Fruit fly (Drosophila melanogaster) whole organism, embryonic: ENCODE results near the gene Chpf.

Source experiments
- Asciz ChIP-seq: fragments of 200-800 bp; sonication (Bioruptor generic); optimal IDR thresholded peaks from 2 replicates; lab custom pipeline; 2017; ENCODE audit warnings: missing biosample characterization, mild to moderate bottlenecking, missing genetic modification characterization, missing genetic modification reagents
- Atf6 ChIP-seq: fragments of 200-800 bp; sonication (Bioruptor generic); IDR thresholded peaks from 2 replicates; pipeline ENCODE4 v1.3.6; 2022; ENCODE audit warnings: missing biosample characterization, missing genetic modification characterization
- B-H1 ChIP-seq: fragments of 200-800 bp; sonication (Bioruptor generic); IDR thresholded peaks from 3 replicates; pipeline ENCODE4 v1.3.6; 2022; ENCODE audit warnings: missing biosample characterization, missing genetic modification characterization
- Blimp-1 ChIP-seq: fragments of 200-800 bp; sonication (Bioruptor generic); optimal IDR thresholded peaks from 3 replicates; lab custom pipeline; 2018; ENCODE audit warnings: missing biosample characterization, missing genetic modification characterization, mild to moderate bottlenecking, moderate library complexity, missing genetic modification reagents
- Bteb2 ChIP-seq: fragments of 200-800 bp; sonication (Bioruptor generic); optimal IDR thresholded peaks from 2 replicates; lab custom pipeline; 2016; ENCODE audit warnings: missing biosample characterization, missing genetic modification characterization
- CG10431 ChIP-seq: fragments of 200-800 bp; sonication (Bioruptor generic); optimal IDR thresholded peaks from 3 replicates; lab custom pipeline; 2018; ENCODE audit warnings: missing biosample characterization, mild to moderate bottlenecking, missing genetic modification characterization
- CG13123 ChIP-seq: fragments of 200-800 bp; sonication (Bioruptor generic); optimal IDR thresholded peaks from 2 replicates; lab custom pipeline; 2016; ENCODE audit warnings: missing biosample characterization, missing genetic modification characterization
- CG14014 ChIP-seq: fragments of 200-800 bp; sonication (Bioruptor generic); IDR thresholded peaks from 2 replicates; pipeline ENCODE4 v1.3.6; 2022; ENCODE audit warnings: missing biosample characterization, missing genetic modification characterization
- CG17186 ChIP-seq: fragments of 200-800 bp; sonication (Bioruptor generic); optimal IDR thresholded peaks from 3 replicates; lab custom pipeline; 2017; ENCODE audit warnings: missing biosample characterization, missing genetic modification reagents, missing genetic modification characterization
- CG17328 ChIP-seq: fragments of 200-800 bp; sonication (Bioruptor generic); IDR thresholded peaks from 2 replicates; pipeline ENCODE4 v1.3.6; 2022; ENCODE audit warnings: missing biosample characterization, missing genetic modification characterization
- CG17568 ChIP-seq: fragments of 200-800 bp; sonication (Bioruptor generic); optimal IDR thresholded peaks from 2 replicates; lab custom pipeline; 2018; ENCODE audit warnings: missing biosample characterization, mild to moderate bottlenecking, missing genetic modification characterization, moderate library complexity
- CG18476 ChIP-seq: fragments of 200-800 bp; sonication (Bioruptor generic); optimal IDR thresholded peaks from 2 replicates; lab custom pipeline; 2016; ENCODE audit warnings: missing biosample characterization, mild to moderate bottlenecking, missing genetic modification characterization
- CG2889 ChIP-seq: fragments of 200-800 bp; sonication (Bioruptor generic); IDR thresholded peaks from 3 replicates; pipeline ENCODE4 v1.3.6; 2022; ENCODE audit warnings: missing biosample characterization, missing genetic modification characterization
- CG42726 ChIP-seq: fragments of 200-800 bp; sonication (Bioruptor generic); IDR thresholded peaks from 2 replicates; pipeline ENCODE4 v1.3.6; 2022; ENCODE audit warnings: missing biosample characterization, missing genetic modification characterization; ENCODE audit not compliant: partially characterized antibody
- CG4820 ChIP-seq: fragments of 200-800 bp; sonication (Bioruptor generic); optimal IDR thresholded peaks from 3 replicates; lab custom pipeline; 2016; ENCODE audit warnings: missing biosample characterization, missing genetic modification characterization
- CG4854 ChIP-seq: fragments of 200-800 bp; sonication (Bioruptor generic); optimal IDR thresholded peaks from 2 replicates; lab custom pipeline; 2016; ENCODE audit warnings: missing biosample characterization, missing genetic modification characterization, inconsistent platforms
- CG7271 ChIP-seq: fragments of 200-800 bp; sonication (Bioruptor generic); optimal IDR thresholded peaks from 2 replicates; lab custom pipeline; 2018; ENCODE audit warnings: missing biosample characterization, mild to moderate bottlenecking, missing genetic modification characterization, moderate library complexity
- CG7372 ChIP-seq: fragments of 200-800 bp; sonication (Bioruptor generic); IDR thresholded peaks from 2 replicates; pipeline ENCODE4 v1.3.6; 2022; ENCODE audit warnings: missing biosample characterization, missing genetic modification characterization
- CG8944 ChIP-seq: fragments of 200-800 bp; sonication (Bioruptor generic); optimal IDR thresholded peaks from 3 replicates; lab custom pipeline; 2016; ENCODE audit warnings: missing biosample characterization, missing genetic modification characterization
- CG9215 ChIP-seq: fragments of 200-800 bp; sonication (Bioruptor generic); IDR thresholded peaks from 2 replicates; pipeline ENCODE4 v1.3.6; 2022; ENCODE audit warnings: missing biosample characterization, missing genetic modification characterization
- CG9609 ChIP-seq: fragments of 200-800 bp; sonication (Bioruptor generic); optimal IDR thresholded peaks from 3 replicates; lab custom pipeline; 2016; ENCODE audit warnings: missing biosample characterization, missing genetic modification characterization
- Chrac-16 ChIP-seq: fragments of 200-800 bp; sonication (Bioruptor generic); optimal IDR thresholded peaks from 3 replicates; lab custom pipeline; 2016; ENCODE audit warnings: missing biosample characterization, missing genetic modification characterization
- Dbx ChIP-seq: fragments of 200-800 bp; sonication (Bioruptor generic); IDR thresholded peaks from 3 replicates; pipeline ENCODE4 v1.3.6; 2022; ENCODE audit warnings: missing biosample characterization, missing genetic modification characterization
- Doc3 ChIP-seq: fragments of 200-800 bp; sonication (Bioruptor generic); IDR thresholded peaks from 3 replicates; pipeline ENCODE4 v1.3.6; 2022; ENCODE audit warnings: missing biosample characterization, missing genetic modification characterization; ENCODE audit not compliant: partially characterized antibody
- Ets65A ChIP-seq: fragments of 200-800 bp; sonication (Bioruptor generic); peaks from one replicate; lab custom pipeline; 2016; ENCODE audit warnings: missing biosample characterization, missing genetic modification characterization
- HHEX ChIP-seq: fragments of 200-800 bp; sonication (Bioruptor generic); optimal IDR thresholded peaks from 3 replicates; lab custom pipeline; 2017; ENCODE audit warnings: missing biosample characterization, mild to moderate bottlenecking, missing genetic modification characterization, missing genetic modification reagents
- Hr3 ChIP-seq: fragments of 200-800 bp; sonication (Bioruptor generic); optimal IDR thresholded peaks from 3 replicates; lab custom pipeline; 2016; ENCODE audit warnings: missing biosample characterization, missing genetic modification characterization
- Lim3 ChIP-seq: fragments of 200-800 bp; sonication (Bioruptor generic); IDR thresholded peaks from 2 replicates; pipeline ENCODE4 v1.3.6; 2022; ENCODE audit warnings: missing biosample characterization, missing genetic modification characterization
- Lpt ChIP-seq: fragments of >200 bp; optimal IDR thresholded peaks from 2 replicates; lab custom pipeline; 2018; ENCODE audit warnings: missing biosample characterization, missing genetic modification characterization
- NC2β ChIP-seq: fragments of 200-800 bp; sonication (Bioruptor generic); optimal IDR thresholded peaks from 2 replicates; lab custom pipeline; 2016; ENCODE audit warnings: missing biosample characterization, missing genetic modification characterization
- NFAT ChIP-seq: fragments of 200-800 bp; sonication (Bioruptor generic); IDR thresholded peaks from 2 replicates; pipeline ENCODE4 v1.3.6; 2022; ENCODE audit warnings: missing biosample characterization, missing genetic modification characterization
- Xbp1 ChIP-seq: fragments of 200-800 bp; sonication (Bioruptor generic); optimal IDR thresholded peaks from 3 replicates; lab custom pipeline; 2016; ENCODE audit warnings: missing biosample characterization, mild to moderate bottlenecking, missing genetic modification characterization
- bcd ChIP-seq: fragments of 200-800 bp; sonication (Bioruptor generic); optimal IDR thresholded peaks from 2 replicates; lab custom pipeline; 2017; ENCODE audit warnings: missing biosample characterization, mild to moderate bottlenecking, missing genetic modification characterization
- btn ChIP-seq: fragments of 200-800 bp; sonication (Bioruptor generic); optimal IDR thresholded peaks from 2 replicates; lab custom pipeline; 2016; ENCODE audit warnings: missing biosample characterization, missing genetic modification characterization
- dmrt11E ChIP-seq: fragments of 200-800 bp; sonication (Bioruptor generic); optimal IDR thresholded peaks from 3 replicates; lab custom pipeline; 2018; ENCODE audit warnings: missing biosample characterization, mild to moderate bottlenecking, missing genetic modification characterization, moderate library complexity
- fd64A ChIP-seq: fragments of 200-800 bp; sonication (Bioruptor generic); optimal IDR thresholded peaks from 3 replicates; lab custom pipeline; 2018; ENCODE audit warnings: missing biosample characterization, mild to moderate bottlenecking, missing genetic modification characterization
- grau ChIP-seq: fragments of 200-800 bp; optimal IDR thresholded peaks from 3 replicates; lab custom pipeline; 2019; ENCODE audit warnings: missing biosample characterization, mild to moderate bottlenecking, missing genetic modification characterization, moderate library complexity
- ham ChIP-seq: fragments of 200-800 bp; sonication (Bioruptor generic); IDR thresholded peaks from 2 replicates; pipeline ENCODE4 v1.3.6; 2022; ENCODE audit warnings: missing biosample characterization, missing genetic modification characterization
- jumu ChIP-seq: fragments of 200-800 bp; sonication (Bioruptor generic); optimal IDR thresholded peaks from 3 replicates; lab custom pipeline; 2016; ENCODE audit warnings: missing biosample characterization, missing genetic modification characterization
- lilli ChIP-seq: fragments of 200-800 bp; sonication (Bioruptor generic); optimal IDR thresholded peaks from 3 replicates; lab custom pipeline; 2016; ENCODE audit warnings: missing biosample characterization, missing genetic modification characterization
- maf-S ChIP-seq: fragments of 200-800 bp; sonication (Bioruptor generic); optimal IDR thresholded peaks from 2 replicates; lab custom pipeline; 2016; ENCODE audit warnings: missing biosample characterization, missing genetic modification characterization
- mirr ChIP-seq: fragments of 200-800 bp; sonication (Bioruptor generic); optimal IDR thresholded peaks from 3 replicates; lab custom pipeline; 2018; ENCODE audit warnings: missing biosample characterization, mild to moderate bottlenecking, missing genetic modification characterization
- nau ChIP-seq: fragments of 200-800 bp; sonication (Bioruptor generic); optimal IDR thresholded peaks from 3 replicates; lab custom pipeline; 2017; ENCODE audit warnings: missing biosample characterization, mild to moderate bottlenecking, missing genetic modification characterization, missing genetic modification reagents
- pho ChIP-seq: fragments of 200-800 bp; sonication (Bioruptor generic); optimal IDR thresholded peaks from 2 replicates; lab custom pipeline; 2016; ENCODE audit warnings: missing biosample characterization, missing genetic modification characterization
- schlank ChIP-seq: fragments of 200-800 bp; sonication (Bioruptor generic); optimal IDR thresholded peaks from 2 replicates; lab custom pipeline; 2018; ENCODE audit warnings: missing biosample characterization, mild to moderate bottlenecking, missing genetic modification characterization
- scrt ChIP-seq: fragments of 200-800 bp; sonication (Bioruptor generic); optimal IDR thresholded peaks from 2 replicates; lab custom pipeline; 2018; ENCODE audit warnings: missing biosample characterization, mild to moderate bottlenecking, missing genetic modification characterization, moderate library complexity
- shn ChIP-seq: fragments of 200-800 bp; sonication (Bioruptor generic); optimal IDR thresholded peaks from 3 replicates; lab custom pipeline; 2016; ENCODE audit warnings: missing biosample characterization, missing genetic modification characterization
- sisA ChIP-seq: fragments of 200-800 bp; sonication (Bioruptor generic); IDR thresholded peaks from 2 replicates; pipeline ENCODE4 v1.3.6; 2022; ENCODE audit warnings: missing biosample characterization, missing genetic modification characterization
- sug ChIP-seq: fragments of 200-800 bp; optimal IDR thresholded peaks from 2 replicates; lab custom pipeline; 2019; ENCODE audit warnings: missing biosample characterization, mild to moderate bottlenecking, missing genetic modification characterization, moderate library complexity
- toy ChIP-seq: fragments of 200-800 bp; sonication (Bioruptor generic); IDR thresholded peaks from 2 replicates; pipeline ENCODE4 v1.3.6; 2022; ENCODE audit warnings: missing biosample characterization, missing genetic modification characterization
- yki ChIP-seq: fragments of >200 bp; optimal IDR thresholded peaks from 3 replicates; lab custom pipeline; 2018
- zfh2 ChIP-seq: fragments of 200-800 bp; sonication (Bioruptor generic); optimal IDR thresholded peaks from 2 replicates; lab custom pipeline; 2016; ENCODE audit warnings: missing biosample characterization, missing genetic modification characterization

Chpf gene

DNA sequence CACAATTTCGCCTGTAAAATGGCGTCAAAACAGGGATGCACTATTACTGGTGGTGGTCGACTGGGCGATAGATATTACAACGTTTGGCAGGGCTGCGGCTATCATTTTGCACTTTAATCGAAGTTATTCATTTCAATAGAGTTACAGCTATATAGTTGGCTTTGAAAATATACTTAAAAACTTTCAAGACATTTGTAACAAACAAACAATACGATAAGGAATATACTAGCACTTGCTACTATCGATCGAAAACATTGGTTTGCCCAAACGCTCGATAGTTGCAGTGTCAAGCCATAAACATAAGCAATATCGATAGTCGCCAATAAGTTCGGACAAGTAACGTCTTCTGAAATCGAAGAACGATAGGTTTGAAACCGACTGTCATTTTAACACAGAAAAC lies 47.2 kb upstream of the Chpf start, which contains the start of the genes Bap60 and CG12096 (continued):
- TF ChIP-seq Lpt (GFP tag; lab: Kevin White, UChicago) (no peak), scrt (no peak), shn (GFP tag; lab: Kevin White, UChicago) (peak; percentile 85), btn (GFP tag; lab: Kevin White, UChicago) (peak; percentile 34), B-H1 (peak; percentile 31; the same call in 1 of the 3 replicates), Chrac-16 (peak; percentile 62), lilli (peak; percentile 83), CG17328 (peak; percentile 35; the same call in 1 of the 2 replicates), CG18476 (GFP tag; lab: Kevin White, UChicago) (peak; percentile 34), fd64A (GFP tag; lab: Kevin White, UChicago) (no peak), sug (tag; lab: Kevin White, UChicago) (peak; percentile 86), Bteb2 (GFP tag; lab: Kevin White, UChicago) (peak; percentile 48), CG2889 (GFP tag; lab: Robert Waterston, UW) (0 out of 3 replicates have a peak, but pooled peaks have one; percentile 46), maf-S (peak; percentile 81), Dbx (GFP tag; lab: Robert Waterston, UW) (peak; percentile 83), Ets65A (GFP tag; lab: Kevin White, UChicago) (peak; percentile 99), CG8944 (GFP tag; lab: Kevin White, UChicago) (peak; percentile 73), nau (GFP tag; lab: Kevin White, UChicago) (no peak), bcd (peak; percentile 70), jumu (GFP tag; lab: Kevin White, UChicago) (peak; percentile 85), dmrt11E (peak; percentile 69), zfh2 (peak; percentile 88), CG14014 (GFP tag; lab: Robert Waterston, UW) (peak; percentile 56; the same call in 1 of the 2 replicates), NFAT (GFP tag; lab: Robert Waterston, UW) (peak; percentile 49), NC2β (GFP tag; lab: Kevin White, UChicago) (peak; percentile 68), CG17186 (peak; percentile 68), toy (GFP tag; lab: Robert Waterston, UW) (no peak), Xbp1 (peak; percentile 75), Hr3 (GFP tag; lab: Kevin White, UChicago) (peak; percentile 70), CG13123 (GFP tag; lab: Kevin White, UChicago) (peak; percentile 34), CG7372 (peak; percentile 64), CG4854 (peak; percentile 56), pho (peak; percentile 84), CG7271 (tag; lab: Kevin White, UChicago) (no peak), CG17568 (GFP tag; lab: Kevin White, UChicago) (no peak), CG9215 (GFP tag; lab: Robert Waterston, UW) (peak; percentile 80), CG9609 (GFP tag; lab: Kevin White, UChicago) (peak; percentile 69), Atf6 (GFP tag; lab: Robert Waterston, UW) (peak; percentile 26; the same call in 1 of the 2 replicates), ham (GFP tag; lab: Robert Waterston, UW) (0 out of 2 replicates have a peak, but pooled peaks have one; percentile 28), schlank (tag; lab: Kevin White, UChicago) (peak; percentile 41), mirr (GFP tag; lab: Kevin White, UChicago) (peak; percentile 38), yki (no peak), sisA (GFP tag; lab: Robert Waterston, UW) (peak; percentile 58), HHEX (GFP tag; lab: Kevin White, UChicago) (peak; percentile 26), CG4820 (GFP tag; lab: Kevin White, UChicago) (peak; percentile 65), CG10431 (GFP tag; lab: Kevin White, UChicago) (peak; percentile 17), Asciz (GFP tag; lab: Kevin White, UChicago) (no peak), CG42726 (GFP tag; lab: Robert Waterston, UW) (peak; percentile 43), grau (peak; percentile 82), Lim3 (GFP tag; lab: Robert Waterston, UW) (no peak), Doc3 (GFP tag; lab: Robert Waterston, UW) (peak; percentile 90), Blimp-1 (GFP tag; lab: Kevin White, UChicago) (peak; percentile 55)
